Worm (Caenorhabditis elegans) whole organism, L1 larva: Measurements from ENCODE around the gene ugt-2.
A peak's percentile ranks its signal among the peaks of the same experiment; 100 is the strongest.

Experiments
- C34B4.2 ChIP-seq: sonication (generic microtip); optimal IDR thresholded peaks from 2 replicates; lab custom pipeline; 2017; ENCODE audit warnings: mild to moderate bottlenecking, missing genetic modification characterization, missing compliant biosample characterization
- blmp-1 ChIP-seq: fragments of 150-350 bp; optimal IDR thresholded peaks from 2 replicates; lab custom pipeline; 2014; ENCODE audit warnings: missing biosample characterization, missing genetic modification characterization
- egl-27 ChIP-seq, 2 experiments: fragments of 150-350 bp in 1 of 2; sonication (generic microtip); optimal IDR thresholded peaks; 3 replicates each; lab custom pipeline; 2017 to 2018; ENCODE audit warnings: missing biosample characterization in 2 of 2, missing genetic modification characterization in 2 of 2, missing genetic modification reagents in 2 of 2
- fkh-4 ChIP-seq: sonication (generic microtip); optimal IDR thresholded peaks from 2 replicates; lab custom pipeline; 2016; ENCODE audit warnings: missing compliant biosample characterization, missing genetic modification characterization, borderline replicate concordance
- jun-1 ChIP-seq: fragments of 150-350 bp; optimal IDR thresholded peaks from 2 replicates; lab custom pipeline; 2014; ENCODE audit warnings: missing biosample characterization, missing genetic modification reagents, missing genetic modification characterization
- lin-35 ChIP-seq, 2 experiments: fragments of 150-350 bp; optimal IDR thresholded peaks; 2 replicates each; lab custom pipeline; 2014; ENCODE audit warnings: missing biosample characterization in 2 of 2, missing genetic modification characterization in 2 of 2, missing genetic modification reagents in 2 of 2
- lsy-2 ChIP-seq, 2 experiments: fragments of 150-350 bp; optimal IDR thresholded peaks; 2 replicates each; lab custom pipeline; 2014; ENCODE audit warnings: missing biosample characterization in 2 of 2, missing genetic modification characterization in 2 of 2
- mef-2 ChIP-seq: fragments of 150-350 bp; optimal IDR thresholded peaks from 2 replicates; lab custom pipeline; 2014; ENCODE audit warnings: missing biosample characterization, missing genetic modification characterization
- nhr-76 ChIP-seq: sonication (generic microtip); optimal IDR thresholded peaks from 2 replicates; lab custom pipeline; 2017; ENCODE audit warnings: missing biosample characterization, missing genetic modification characterization
- snpc-4 ChIP-seq: fragments of 150-350 bp; optimal IDR thresholded peaks from 2 replicates; lab custom pipeline; 2014; ENCODE audit warnings: missing biosample characterization, missing genetic modification characterization
- tbx-2 ChIP-seq: sonication (generic microtip); optimal IDR thresholded peaks from 2 replicates; lab custom pipeline; 2016; ENCODE audit warnings: missing genetic modification characterization, missing compliant biosample characterization
- unc-62 ChIP-seq: fragments of 150-350 bp; optimal IDR thresholded peaks from 2 replicates; lab custom pipeline; 2014; ENCODE audit warnings: missing biosample characterization, missing genetic modification reagents, missing genetic modification characterization
- vab-15 ChIP-seq: sonication (generic microtip); optimal IDR thresholded peaks from 2 replicates; lab custom pipeline; 2017; ENCODE audit warnings: missing genotype, mild to moderate bottlenecking, missing genetic modification characterization, missing compliant biosample characterization
- zag-1 ChIP-seq: fragments of 150-350 bp; optimal IDR thresholded peaks from 2 replicates; lab custom pipeline; 2014; ENCODE audit warnings: missing biosample characterization, missing genetic modification characterization

DNA sequence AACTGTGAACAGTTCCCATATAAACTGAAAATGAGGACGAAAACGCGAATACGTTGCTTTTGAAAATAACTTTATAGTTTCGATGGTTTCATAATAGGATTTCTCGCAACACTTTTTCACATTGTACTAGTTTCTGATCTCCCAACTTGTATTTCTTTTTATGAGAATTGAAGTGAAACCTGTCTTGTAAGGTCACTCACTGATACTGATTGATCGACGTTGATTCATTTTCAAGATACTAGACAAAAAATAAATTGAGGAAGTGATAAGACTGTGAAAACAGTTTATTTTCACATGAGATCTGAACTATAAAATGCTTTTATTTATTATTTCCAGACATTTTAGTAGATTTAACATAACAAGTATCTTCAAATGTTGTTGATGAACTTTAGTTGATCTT is 11.2 kb upstream of the ugt-2 start:
- no peak for TF ChIP-seq nhr-76 (tag; lab: Kevin White, UChicago)
- TF ChIP-seq lsy-2 (tag; optimal IDR thresholded peaks at IDR 0.05; lab: Kevin White, UChicago), result peak in 1 of 2 experiments; percentile 5
- TF ChIP-seq egl-27 (tag; optimal IDR thresholded peaks at IDR 0.05; lab: Kevin White, UChicago), result no peak
- TF ChIP-seq vab-15 (tag; lab: Kevin White, UChicago), result no peak
- no peak for TF ChIP-seq lin-35 (GFP tag; optimal IDR thresholded peaks at IDR 0.05; lab: Kevin White, UChicago)
- peak; percentile 29 for TF ChIP-seq blmp-1 (tag; lab: Kevin White, UChicago)
- no peak for TF ChIP-seq C34B4.2 (tag; lab: Kevin White, UChicago)
- no peak for TF ChIP-seq tbx-2 (tag; lab: Kevin White, UChicago)
- no peak for TF ChIP-seq zag-1
- no peak for TF ChIP-seq mef-2 (tag; lab: Kevin White, UChicago)
- no peak for TF ChIP-seq jun-1 (tag; lab: Kevin White, UChicago)
- TF ChIP-seq unc-62 (GFP tag; lab: Kevin White, UChicago), result no peak
- no peak for TF ChIP-seq fkh-4 (tag; lab: Kevin White, UChicago)
- no peak for TF ChIP-seq snpc-4 (tag; lab: Kevin White, UChicago)
